Worm (Caenorhabditis elegans) whole organism, midembryonic: Measurements from ENCODE around the gene str-33.

Source experiments
- T22C8.4 ChIP-seq: fragments of 200-800 bp; sonication (Bioruptor generic); IDR thresholded peaks from 2 replicates; pipeline ENCODE4 v1.3.6; 2022; ENCODE audit warnings: missing genetic modification characterization, missing compliant biosample characterization
- flt-1 ChIP-seq: fragments of 200-800 bp; sonication (Bioruptor generic); IDR thresholded peaks from 2 replicates; pipeline ENCODE4 v1.3.6; 2022; ENCODE audit warnings: missing genetic modification characterization, missing compliant biosample characterization
- klf-2 ChIP-seq: fragments of 200-800 bp; sonication (Bioruptor generic); conservative IDR thresholded peaks from 2 replicates; pipeline ENCODE4 v1.3.6; 2022; ENCODE audit warnings: missing genetic modification reagents, missing genetic modification characterization, missing compliant biosample characterization
- ref-1 ChIP-seq: fragments of 200-800 bp; sonication (Bioruptor generic); conservative IDR thresholded peaks from 2 replicates; pipeline ENCODE4 v1.3.6; 2022; ENCODE audit warnings: missing genetic modification reagents, missing genetic modification characterization, missing compliant biosample characterization
- ztf-23 ChIP-seq: fragments of 200-800 bp; sonication (Bioruptor generic); IDR thresholded peaks from 2 replicates; pipeline ENCODE4 v1.3.6; 2022; ENCODE audit warnings: missing genetic modification reagents, missing genetic modification characterization, missing compliant biosample characterization
- ztf-29 ChIP-seq: fragments of 200-800 bp; sonication (Bioruptor generic); IDR thresholded peaks from 2 replicates; pipeline ENCODE4 v1.3.6; 2022; ENCODE audit warnings: missing genetic modification reagents, missing genetic modification characterization, missing compliant biosample characterization

DNA sequence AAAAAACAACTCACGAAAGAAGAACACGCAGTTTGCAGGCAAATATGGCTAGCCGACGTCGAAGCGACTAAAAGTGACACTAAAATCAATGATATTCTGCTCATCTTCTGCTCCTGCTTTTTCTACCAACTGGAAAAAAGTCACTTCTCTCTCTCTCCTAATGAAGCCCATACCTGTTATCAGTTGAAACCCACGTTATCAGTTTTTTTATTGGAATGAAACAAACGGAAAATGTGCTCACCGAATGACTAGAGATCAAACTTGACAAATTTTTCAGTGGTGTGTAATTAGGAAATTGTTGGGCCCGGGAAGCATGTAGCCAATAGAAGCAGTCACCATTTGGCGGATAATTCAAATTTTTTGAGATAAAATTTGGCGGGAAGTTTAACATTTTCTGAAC lies 16.9 kb upstream of the str-33 start, which contains the start of gene C24B9.3:
- TF ChIP-seq ztf-23 (GFP tag; lab: Robert Waterston, UW), result no peak
- TF ChIP-seq flt-1, result no peak
- no peak for TF ChIP-seq klf-2
- TF ChIP-seq T22C8.4 (GFP tag; lab: Robert Waterston, UW), result no peak
- TF ChIP-seq ref-1 (GFP tag; lab: Robert Waterston, UW), result no peak
- no peak for TF ChIP-seq ztf-29
